Fruit fly (Drosophila melanogaster) whole organism, embryonic: ENCODE results near the gene CG13359.

ENCODE experiments used
- ATbp ChIP-seq: fragments of 200-800 bp; sonication (Bioruptor generic); optimal IDR thresholded peaks from 2 replicates; lab custom pipeline; 2017; ENCODE audit warnings: missing biosample characterization, mild to moderate bottlenecking, missing genetic modification characterization, missing genetic modification reagents
- Atf3 ChIP-seq: fragments of 200-800 bp; sonication (Bioruptor generic); optimal IDR thresholded peaks from 3 replicates; lab custom pipeline; 2016; ENCODE audit warnings: missing biosample characterization, missing genetic modification characterization
- B-H1 ChIP-seq: fragments of 200-800 bp; sonication (Bioruptor generic); IDR thresholded peaks from 3 replicates; pipeline ENCODE4 v1.3.6; 2022; ENCODE audit warnings: missing biosample characterization, missing genetic modification characterization
- Blimp-1 ChIP-seq: fragments of 200-800 bp; sonication (Bioruptor generic); optimal IDR thresholded peaks from 3 replicates; lab custom pipeline; 2018; ENCODE audit warnings: missing biosample characterization, missing genetic modification characterization, mild to moderate bottlenecking, moderate library complexity, missing genetic modification reagents
- CG11560 ChIP-seq: fragments of 200-800 bp; sonication (Bioruptor generic); IDR thresholded peaks from 3 replicates; pipeline ENCODE4 v1.3.6; 2022; ENCODE audit warnings: missing biosample characterization, missing genetic modification characterization
- CG12744 ChIP-seq: fragments of 200-800 bp; sonication (Bioruptor generic); optimal IDR thresholded peaks from 2 replicates; lab custom pipeline; 2016; ENCODE audit warnings: missing biosample characterization, missing genetic modification characterization
- CG13894 ChIP-seq: fragments of 200-800 bp; sonication (Bioruptor generic); optimal IDR thresholded peaks from 3 replicates; lab custom pipeline; 2018; ENCODE audit warnings: missing biosample characterization, mild to moderate bottlenecking, missing genetic modification characterization, moderate library complexity
- CG14965 ChIP-seq: fragments of 200-800 bp; sonication (Bioruptor generic); optimal IDR thresholded peaks from 2 replicates; lab custom pipeline; 2016; ENCODE audit warnings: missing biosample characterization, missing genetic modification characterization, borderline replicate concordance
- CG1603 ChIP-seq: fragments of 200-800 bp; sonication (Bioruptor generic); optimal IDR thresholded peaks from 2 replicates; lab custom pipeline; 2019; ENCODE audit warnings: missing biosample characterization, mild to moderate bottlenecking, missing genetic modification characterization, moderate library complexity
- CG17328 ChIP-seq: fragments of 200-800 bp; sonication (Bioruptor generic); IDR thresholded peaks from 2 replicates; pipeline ENCODE4 v1.3.6; 2022; ENCODE audit warnings: missing biosample characterization, missing genetic modification characterization
- CG17359 ChIP-seq: fragments of 200-800 bp; sonication (Bioruptor generic); optimal IDR thresholded peaks from 3 replicates; lab custom pipeline; 2018; ENCODE audit warnings: missing biosample characterization, mild to moderate bottlenecking, missing genetic modification characterization, moderate library complexity
- CG2678 ChIP-seq: fragments of 200-800 bp; sonication (Bioruptor generic); optimal IDR thresholded peaks from 3 replicates; lab custom pipeline; 2019; ENCODE audit warnings: missing biosample characterization, mild to moderate bottlenecking, missing genetic modification characterization, moderate library complexity
- CG31224 ChIP-seq: fragments of 200-800 bp; sonication (Bioruptor generic); IDR thresholded peaks from 2 replicates; pipeline ENCODE4 v1.3.6; 2022; ENCODE audit warnings: missing biosample characterization, missing genetic modification characterization
- CG3281 ChIP-seq: fragments of 200-800 bp; sonication (Bioruptor generic); optimal IDR thresholded peaks from 3 replicates; lab custom pipeline; 2017; ENCODE audit warnings: missing biosample characterization, mild to moderate bottlenecking, missing genetic modification characterization
- CG3407 ChIP-seq: fragments of 200-800 bp; sonication (Bioruptor generic); optimal IDR thresholded peaks from 2 replicates; lab custom pipeline; 2018; ENCODE audit warnings: missing biosample characterization, mild to moderate bottlenecking, missing genetic modification characterization
- CG34422 ChIP-seq: fragments of 200-800 bp; sonication (Bioruptor generic); IDR thresholded peaks from 3 replicates; pipeline ENCODE4 v1.3.6; 2022; ENCODE audit warnings: missing biosample characterization, missing genetic modification characterization
- CG4730 ChIP-seq: fragments of 200-800 bp; sonication (Bioruptor generic); IDR thresholded peaks from 2 replicates; pipeline ENCODE4 v1.3.6; 2022; ENCODE audit warnings: missing biosample characterization, missing genetic modification characterization
- CG6654 ChIP-seq: fragments of 200-800 bp; sonication (Bioruptor generic); optimal IDR thresholded peaks from 2 replicates; lab custom pipeline; 2017; ENCODE audit warnings: missing biosample characterization, mild to moderate bottlenecking, missing genetic modification characterization
- CG7372 ChIP-seq: fragments of 200-800 bp; sonication (Bioruptor generic); IDR thresholded peaks from 2 replicates; pipeline ENCODE4 v1.3.6; 2022; ENCODE audit warnings: missing biosample characterization, missing genetic modification characterization
- CG7987 ChIP-seq: fragments of 200-800 bp; sonication (Bioruptor generic); optimal IDR thresholded peaks from 2 replicates; lab custom pipeline; 2018; ENCODE audit warnings: missing biosample characterization, mild to moderate bottlenecking, missing genetic modification characterization, moderate library complexity
- CG8924 ChIP-seq: fragments of 200-800 bp; optimal IDR thresholded peaks from 3 replicates; lab custom pipeline; 2019; ENCODE audit warnings: missing biosample characterization, mild to moderate bottlenecking, missing genetic modification characterization, moderate library complexity
- CTCF ChIP-seq: fragments of 200-800 bp; sonication (Bioruptor generic); optimal IDR thresholded peaks from 2 replicates; lab custom pipeline; 2017; ENCODE audit warnings: missing biosample characterization, mild to moderate bottlenecking, missing genetic modification characterization, moderate library complexity
- CrebB ChIP-seq: fragments of 200-800 bp; sonication (Bioruptor generic); optimal IDR thresholded peaks from 3 replicates; lab custom pipeline; 2018; ENCODE audit warnings: missing biosample characterization, mild to moderate bottlenecking, missing genetic modification characterization
- D19A ChIP-seq: fragments of 200-800 bp; optimal IDR thresholded peaks from 3 replicates; lab custom pipeline; 2019; ENCODE audit warnings: missing biosample characterization, mild to moderate bottlenecking, missing genetic modification characterization, moderate library complexity
- Dll ChIP-seq: fragments of 200-800 bp; sonication (Bioruptor generic); IDR thresholded peaks from 4 replicates; pipeline ENCODE4 v1.3.6; 2022; ENCODE audit warnings: missing biosample characterization, missing genetic modification characterization; ENCODE audit not compliant: partially characterized antibody
- Ets97D ChIP-seq: fragments of 200-800 bp; sonication (Bioruptor generic); optimal IDR thresholded peaks from 3 replicates; lab custom pipeline; 2016; ENCODE audit warnings: missing biosample characterization, missing genetic modification characterization
- HLH3B ChIP-seq: fragments of 200-800 bp; sonication (Bioruptor generic); IDR thresholded peaks from 2 replicates; pipeline ENCODE4 v1.3.6; 2022; ENCODE audit warnings: missing biosample characterization, missing genetic modification characterization
- MTF-1 ChIP-seq: fragments of 200-800 bp; sonication (Bioruptor generic); optimal IDR thresholded peaks from 2 replicates; lab custom pipeline; 2018; ENCODE audit warnings: missing biosample characterization, mild to moderate bottlenecking, missing genetic modification characterization, borderline replicate concordance
- NK7.1 ChIP-seq: fragments of 200-800 bp; sonication (Bioruptor generic); optimal IDR thresholded peaks from 3 replicates; lab custom pipeline; 2016; ENCODE audit warnings: missing biosample characterization, missing genetic modification characterization
- Ssrp ChIP-seq: fragments of 200-800 bp; sonication (Bioruptor generic); optimal IDR thresholded peaks from 2 replicates; lab custom pipeline; 2018; ENCODE audit warnings: missing biosample characterization, mild to moderate bottlenecking, missing genetic modification characterization, moderate library complexity
- ase ChIP-seq: fragments of 200-800 bp; sonication (Bioruptor generic); IDR thresholded peaks from 3 replicates; pipeline ENCODE4 v1.3.6; 2022; ENCODE audit warnings: missing biosample characterization, missing genetic modification characterization
- caup ChIP-seq: fragments of 200-800 bp; sonication (Bioruptor generic); optimal IDR thresholded peaks from 3 replicates; lab custom pipeline; 2017; ENCODE audit warnings: missing biosample characterization, mild to moderate bottlenecking, missing genetic modification characterization, moderate library complexity; ENCODE audit not compliant: severe bottlenecking
- croc ChIP-seq: fragments of 200-800 bp; sonication (Bioruptor generic); conservative IDR thresholded peaks from 3 replicates; pipeline ENCODE4 v1.3.6; 2022; ENCODE audit warnings: missing biosample characterization, missing genetic modification characterization
- crp ChIP-seq, 2 experiments: fragments of 200-800 bp; sonication (Bioruptor generic); optimal IDR thresholded peaks; 2 replicates in 1 of 2; 3 replicates in 1 of 2; lab custom pipeline; 2017; ENCODE audit warnings: missing biosample characterization in 2 of 2, missing genetic modification characterization in 2 of 2, mild to moderate bottlenecking in 1 of 2, moderate library complexity in 1 of 2
- fd102C ChIP-seq: fragments of 200-800 bp; sonication (Bioruptor generic); optimal IDR thresholded peaks from 2 replicates; lab custom pipeline; 2018; ENCODE audit warnings: missing biosample characterization, mild to moderate bottlenecking, missing genetic modification characterization, moderate library complexity
- ken ChIP-seq: fragments of 200-800 bp; sonication (Bioruptor generic); IDR thresholded peaks from 3 replicates; pipeline ENCODE4 v1.3.6; 2022; ENCODE audit warnings: missing biosample characterization, missing genetic modification characterization
- lbe ChIP-seq: fragments of 200-800 bp; sonication (Bioruptor generic); optimal IDR thresholded peaks from 2 replicates; lab custom pipeline; 2016; ENCODE audit warnings: missing biosample characterization, mild to moderate bottlenecking, missing genetic modification characterization
- lola ChIP-seq, 3 experiments: fragments of >200 bp in 2 of 3; fragments of 200-800 bp in 1 of 3; sonication (Bioruptor generic) in 1 of 3; optimal IDR thresholded peaks; 2 replicates each; lab custom pipeline; 2017 to 2019; ENCODE audit warnings: missing biosample characterization in 3 of 3, missing genetic modification characterization in 3 of 3, mild to moderate bottlenecking in 1 of 3, moderate library complexity in 1 of 3
- lov ChIP-seq, 2 experiments: fragments of 200-800 bp in 1 of 2; fragments of >200 bp in 1 of 2; sonication (Bioruptor generic) in 1 of 2; IDR thresholded peaks in 1 of 2; optimal IDR thresholded peaks in 1 of 2; 2 replicates in 1 of 2; 3 replicates in 1 of 2; pipeline versions ENCODE4 v1.3.6 to Lab custom; 2017 to 2022; ENCODE audit warnings: missing biosample characterization in 1 of 2, missing genetic modification characterization in 1 of 2
- oc ChIP-seq: fragments of 200-800 bp; sonication (Bioruptor generic); optimal IDR thresholded peaks from 2 replicates; lab custom pipeline; 2018; ENCODE audit warnings: missing biosample characterization, mild to moderate bottlenecking, missing genetic modification characterization, moderate library complexity
- onecut ChIP-seq: fragments of 200-800 bp; sonication (Bioruptor generic); IDR thresholded peaks from 2 replicates; pipeline ENCODE4 v1.3.6; 2022; ENCODE audit warnings: missing biosample characterization, missing genetic modification characterization
- p53 ChIP-seq: fragments of 200-800 bp; sonication (Bioruptor generic); optimal IDR thresholded peaks from 2 replicates; lab custom pipeline; 2016; ENCODE audit warnings: missing biosample characterization, missing genetic modification characterization
- pho ChIP-seq: fragments of 200-800 bp; sonication (Bioruptor generic); optimal IDR thresholded peaks from 2 replicates; lab custom pipeline; 2016; ENCODE audit warnings: missing biosample characterization, missing genetic modification characterization
- pita ChIP-seq: fragments of 200-800 bp; sonication (Bioruptor generic); optimal IDR thresholded peaks from 2 replicates; lab custom pipeline; 2017; ENCODE audit warnings: missing biosample characterization, mild to moderate bottlenecking, missing genetic modification characterization
- prd ChIP-seq, 3 experiments: fragments of >200 bp in 2 of 3; fragments of 200-800 bp in 1 of 3; sonication (Bioruptor generic) in 1 of 3; optimal IDR thresholded peaks in 2 of 3; IDR thresholded peaks in 1 of 3; 2 replicates in 2 of 3; 3 replicates in 1 of 3; pipeline versions ENCODE4 v1.3.6 to Lab custom; 2017 to 2022; ENCODE audit warnings: missing biosample characterization in 1 of 3, missing genetic modification characterization in 1 of 3
- run ChIP-seq: fragments of 200-800 bp; sonication (Bioruptor generic); optimal IDR thresholded peaks from 3 replicates; lab custom pipeline; 2018; ENCODE audit warnings: missing biosample characterization, mild to moderate bottlenecking, missing genetic modification characterization
- salm ChIP-seq: fragments of 200-800 bp; sonication (Bioruptor generic); optimal IDR thresholded peaks from 2 replicates; lab custom pipeline; 2018; ENCODE audit warnings: missing biosample characterization, mild to moderate bottlenecking, missing genetic modification characterization
- sens-2 ChIP-seq: fragments of 200-800 bp; sonication (Bioruptor generic); IDR thresholded peaks from 2 replicates; pipeline ENCODE4 v1.3.6; 2022; ENCODE audit warnings: missing biosample characterization, missing genetic modification characterization
- trh ChIP-seq: fragments of 200-800 bp; sonication (Bioruptor generic); optimal IDR thresholded peaks from 2 replicates; lab custom pipeline; 2016; ENCODE audit warnings: missing biosample characterization, missing genetic modification characterization

The CG13359 gene

dm6 chrX:768480-769123 is 34.7 kb downstream of the CG13359 start (continued):
- TF ChIP-seq lola (GFP tag; optimal IDR thresholded peaks at IDR 0.05; lab: Kevin White, UChicago) (peak in 1 of 3 experiments; percentile 2), ken (GFP tag; lab: Robert Waterston, UW) (no peak), CG1603 (tag; lab: Kevin White, UChicago) (peak; percentile 3), fd102C (GFP tag; lab: Kevin White, UChicago) (no peak), CTCF (no peak), ase (GFP tag; lab: Robert Waterston, UW) (no peak), CG17328 (GFP tag; lab: Robert Waterston, UW) (no peak), crp (GFP tag; optimal IDR thresholded peaks at IDR 0.05; lab: Kevin White, UChicago) (no peak), pho (GFP tag; lab: Kevin White, UChicago) (no peak), p53 (GFP tag; lab: Kevin White, UChicago) (no peak), HLH3B (no peak), croc (GFP tag; lab: Robert Waterston, UW) (no peak), caup (GFP tag; lab: Kevin White, UChicago) (no peak), CG31224 (GFP tag; lab: Robert Waterston, UW) (no peak), Ssrp (tag; lab: Kevin White, UChicago) (no peak), CG6654 (GFP tag; lab: Kevin White, UChicago) (no peak), CG12744 (GFP tag; lab: Kevin White, UChicago) (no peak), Ets97D (no peak), oc (peak; percentile 88), salm (tag; lab: Kevin White, UChicago) (no peak), NK7.1 (GFP tag; lab: Kevin White, UChicago) (no peak), prd (optimal IDR thresholded peaks at IDR 0.05; lab: Kevin White, UChicago) (no peak), prd (GFP tag; IDR thresholded peaks at IDR 0.05; lab: Robert Waterston, UW) (no peak), CG11560 (tag; lab: Robert Waterston, UW) (no peak), ATbp (no peak), CG13894 (no peak)

- no peak for TF ChIP-seq onecut
- TF ChIP-seq Ets97D = no peak
- TF ChIP-seq trh (GFP tag; lab: Kevin White, UChicago) = no peak
- peak; percentile 6 for TF ChIP-seq MTF-1
- TF ChIP-seq lbe (GFP tag; lab: Kevin White, UChicago) = peak; percentile 11
- TF ChIP-seq run (tag; lab: Kevin White, UChicago) = no peak
- no peak for TF ChIP-seq Blimp-1 (GFP tag; lab: Kevin White, UChicago)
- no peak for TF ChIP-seq CG14965 (GFP tag; lab: Kevin White, UChicago)
- TF ChIP-seq B-H1 (GFP tag; lab: Robert Waterston, UW) = no peak
- no peak for TF ChIP-seq CG4730 (GFP tag; lab: Robert Waterston, UW)
- TF ChIP-seq CG7372 = no peak
- peak; percentile 13 for TF ChIP-seq CG2678
- TF ChIP-seq sens-2 (GFP tag; lab: Robert Waterston, UW) = no peak
- TF ChIP-seq Dll = no peak
- TF ChIP-seq D19A = no peak
- TF ChIP-seq CG17359 = peak; percentile 12
- TF ChIP-seq CG34422 (GFP tag; lab: Robert Waterston, UW) = no peak
- no peak for TF ChIP-seq CrebB (tag; lab: Kevin White, UChicago)
- TF ChIP-seq pita = no peak
- TF ChIP-seq salm (tag; lab: Kevin White, UChicago) = no peak
- no peak for TF ChIP-seq p53 (GFP tag; lab: Kevin White, UChicago)
- peak; percentile 4 for TF ChIP-seq CG3407
- TF ChIP-seq lov (optimal IDR thresholded peaks at IDR 0.05; lab: Kevin White, UChicago) = no peak
- 0 out of 3 replicates have a peak, but pooled peaks have one; percentile 27 for TF ChIP-seq lov (GFP tag; IDR thresholded peaks at IDR 0.05; lab: Robert Waterston, UW)
- TF ChIP-seq CG8924 (tag; lab: Kevin White, UChicago) = no peak
- TF ChIP-seq CG7987 = peak; percentile 11
- peak; percentile 29 for TF ChIP-seq CG3281 (GFP tag; lab: Kevin White, UChicago)
- TF ChIP-seq Atf3 (GFP tag; lab: Kevin White, UChicago) = no peak
Observed at dm6 chrX:767928-768327, 35.3 kb downstream of the CG13359 start.
